Fruit fly (Drosophila melanogaster) whole organism, pupa: ENCODE results near the gene CG5181.

ENCODE experiments used
- CG13204 ChIP-seq: fragments of 200-800 bp; sonication (Bioruptor generic); optimal IDR thresholded peaks from 2 replicates; lab custom pipeline; 2018; ENCODE audit warnings: missing biosample characterization, mild to moderate bottlenecking, missing genetic modification characterization, moderate library complexity
- CG14655 ChIP-seq: fragments of 200-800 bp; sonication (Bioruptor generic); optimal IDR thresholded peaks from 3 replicates; lab custom pipeline; 2017; ENCODE audit warnings: mild to moderate bottlenecking, missing biosample characterization, missing genetic modification reagents, missing genetic modification characterization
- CG32121 ChIP-seq: fragments of 200-800 bp; sonication (Bioruptor generic); IDR thresholded peaks from 2 replicates; pipeline ENCODE4 v1.3.6; 2022; ENCODE audit warnings: missing biosample characterization, missing genetic modification characterization
- CG34367 ChIP-seq: fragments of 200-800 bp; sonication (Bioruptor generic); optimal IDR thresholded peaks from 2 replicates; lab custom pipeline; 2018; ENCODE audit warnings: missing biosample characterization, mild to moderate bottlenecking, missing genetic modification characterization
- CG8301 ChIP-seq: fragments of 200-800 bp; sonication (Bioruptor generic); optimal IDR thresholded peaks from 2 replicates; lab custom pipeline; 2018; ENCODE audit warnings: missing biosample characterization, mild to moderate bottlenecking, missing genetic modification characterization
- CG9948 ChIP-seq: fragments of 200-800 bp; sonication (Bioruptor generic); optimal IDR thresholded peaks from 2 replicates; lab custom pipeline; 2018; ENCODE audit warnings: missing biosample characterization, mild to moderate bottlenecking, missing genetic modification characterization, moderate library complexity
- EcR ChIP-seq: fragments of 200-800 bp; sonication (Bioruptor generic); optimal IDR thresholded peaks from 3 replicates; lab custom pipeline; 2019; ENCODE audit warnings: missing biosample characterization, missing genetic modification characterization, mild to moderate bottlenecking, moderate library complexity, missing genetic modification reagents
- Pif1B ChIP-seq: fragments of 200-800 bp; sonication (Bioruptor generic); optimal IDR thresholded peaks from 3 replicates; lab custom pipeline; 2016; ENCODE audit warnings: missing biosample characterization, missing genetic modification characterization
- Snoo ChIP-seq: fragments of 200-800 bp; sonication (Bioruptor generic); optimal IDR thresholded peaks from 3 replicates; lab custom pipeline; 2017; ENCODE audit warnings: missing biosample characterization, mild to moderate bottlenecking, missing genetic modification characterization, inconsistent platforms
- fd96Ca ChIP-seq: fragments of 200-800 bp; sonication (Bioruptor generic); IDR thresholded peaks from 3 replicates; pipeline ENCODE4 v1.3.6; 2022; ENCODE audit warnings: missing biosample characterization, missing genetic modification characterization
- gl ChIP-seq: fragments of 200-800 bp; sonication (Bioruptor generic); optimal IDR thresholded peaks from 2 replicates; lab custom pipeline; 2018; ENCODE audit warnings: missing biosample characterization, mild to moderate bottlenecking, missing genetic modification characterization
- rn ChIP-seq: fragments of 200-800 bp; sonication (Bioruptor generic); IDR thresholded peaks from 2 replicates; pipeline ENCODE4 v1.3.6; 2022; ENCODE audit warnings: missing biosample characterization, missing genetic modification characterization

DNA sequence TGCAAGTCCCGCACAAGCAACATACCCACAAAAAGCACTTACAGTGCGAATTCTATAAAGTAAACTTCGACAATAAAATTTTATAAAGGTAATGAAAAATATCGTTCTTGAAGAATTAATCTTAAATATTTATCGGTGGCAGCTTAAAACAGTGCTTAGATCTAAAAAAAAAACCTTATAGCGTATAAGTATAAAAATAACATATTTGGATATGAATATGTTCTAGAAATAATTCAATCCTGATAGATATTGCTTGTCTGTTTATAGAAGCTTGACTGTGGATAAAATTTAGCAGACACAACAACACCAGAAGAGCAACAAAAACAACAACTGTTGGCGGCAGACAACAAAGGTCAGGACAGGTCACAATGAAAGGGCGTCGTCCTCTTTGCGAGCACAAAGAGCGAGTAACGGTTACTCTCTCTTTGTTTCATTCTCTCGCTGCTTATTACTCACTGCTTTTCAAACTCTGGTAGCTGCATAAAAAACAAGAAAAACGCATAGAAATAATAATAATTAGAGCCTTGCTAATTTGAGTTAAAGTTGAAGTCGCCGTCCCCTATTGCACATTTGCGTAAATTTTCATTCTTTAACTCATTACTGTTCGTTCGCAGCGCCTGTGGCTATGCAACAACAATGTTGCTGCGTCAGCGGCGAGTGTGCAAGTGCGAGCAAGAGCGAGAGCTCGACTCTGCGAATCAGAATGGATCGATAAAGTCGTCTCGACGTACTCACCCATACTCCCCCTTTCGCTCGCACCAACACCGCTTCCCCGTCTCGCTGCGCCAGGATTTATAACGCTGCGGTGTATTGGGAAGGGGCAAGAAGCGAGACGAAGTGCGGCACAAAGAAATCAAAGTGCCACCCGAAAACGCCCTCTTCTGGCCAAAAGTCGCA, 10.0 kb upstream of the CG5181 start:
- TF ChIP-seq gl (tag; lab: Kevin White, UChicago) (no peak), CG14655 (GFP tag; lab: Kevin White, UChicago) (peak; percentile 58), fd96Ca (no peak; the same call in 2 of the 3 replicates), EcR (GFP tag; lab: Kevin White, UChicago) (peak; percentile 97), CG9948 (tag; lab: Kevin White, UChicago) (peak; percentile 74), CG32121 (peak; percentile 28; the same call in 1 of the 2 replicates), CG13204 (GFP tag; lab: Kevin White, UChicago) (peak; percentile 23), CG34367 (peak; percentile 59), rn (GFP tag; lab: Robert Waterston, UW) (no peak), Snoo (tag; lab: Kevin White, UChicago) (peak; percentile 57), Pif1B (GFP tag; lab: Kevin White, UChicago) (peak; percentile 39), CG8301 (tag; lab: Kevin White, UChicago) (peak; percentile 45)
